Fruit fly (Drosophila melanogaster): ENCODE data around the gene RIOK1.

The RIOK1 gene

DNA sequence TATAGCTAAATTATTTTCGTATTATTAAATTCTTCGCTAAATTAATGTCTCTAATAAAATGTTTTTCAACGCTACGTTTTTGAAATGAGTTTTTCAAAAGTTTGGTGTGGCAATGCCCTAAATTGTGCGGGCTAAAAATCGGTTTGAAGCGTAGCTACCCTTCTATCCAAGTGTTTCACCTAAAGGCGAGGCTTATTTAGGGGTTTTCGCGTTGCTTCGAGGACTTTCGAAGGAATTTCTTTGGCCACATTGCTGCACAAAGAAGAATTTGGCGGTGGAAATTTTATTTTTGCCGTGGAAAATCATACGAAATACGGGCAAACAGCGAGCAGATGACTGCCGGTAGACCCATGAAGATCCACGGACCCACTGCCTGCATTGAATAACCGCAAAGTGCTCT, 33.5 kb upstream of the RIOK1 start, which contains the start of gene TfIIEalpha (continued):
- TF ChIP-seq CG18476 (GFP tag; optimal IDR thresholded peaks at IDR 0.05) (no peak), so (GFP tag; IDR thresholded peaks at IDR 0.05) (no peak), zf30C (GFP tag; optimal IDR thresholded peaks at IDR 0.05) (no peak), NK7.1 (GFP tag; optimal IDR thresholded peaks at IDR 0.05) (no peak), chif (GFP tag; optimal IDR thresholded peaks at IDR 0.05) (no peak), CG16813 (GFP tag; IDR thresholded peaks at IDR 0.05; ENCODE audit: partially characterized antibody) (no peak; the same call in 2 of the 3 replicates), insv (GFP tag; optimal IDR thresholded peaks at IDR 0.05) (peak in 1 of 2 experiments; percentile 4), CG31388 (GFP tag; optimal IDR thresholded peaks at IDR 0.05) (no peak), crol (GFP tag; IDR thresholded peaks at IDR 0.05) (no peak), CG14965 (GFP tag; optimal IDR thresholded peaks at IDR 0.05; ENCODE audit: borderline replicate concordance) (no peak), CG3995 (GFP tag; optimal IDR thresholded peaks at IDR 0.05) (no peak), Fer2 (tag; optimal IDR thresholded peaks at IDR 0.05) (no peak), CG11696 (GFP tag; IDR thresholded peaks at IDR 0.05) (no peak), Antp (GFP tag; optimal IDR thresholded peaks at IDR 0.05) (no peak), CHES-1-like (GFP tag; optimal IDR thresholded peaks at IDR 0.05) (no peak), eve (GFP tag; optimal IDR thresholded peaks at IDR 0.05) (no peak), CG7839 (tag; optimal IDR thresholded peaks at IDR 0.05) (no peak), yki (optimal IDR thresholded peaks at IDR 0.05) (no peak), CG10209 (GFP tag; optimal IDR thresholded peaks at IDR 0.05) (no peak), CG1603 (tag; optimal IDR thresholded peaks at IDR 0.05) (peak; percentile 77), jing (GFP tag; optimal IDR thresholded peaks at IDR 0.05) (no peak), unpg (GFP tag; optimal IDR thresholded peaks at IDR 0.05) (no peak), zen2 (GFP tag; IDR thresholded peaks at IDR 0.05; ENCODE audit: partially characterized antibody) (no peak), HHEX (GFP tag; optimal IDR thresholded peaks at IDR 0.05) (no peak), Tbp (GFP tag; optimal IDR thresholded peaks at IDR 0.05) (no peak), caup (GFP tag; optimal IDR thresholded peaks at IDR 0.05; ENCODE audit: severe bottlenecking) (no peak), her (GFP tag; optimal IDR thresholded peaks at IDR 0.05) (no peak), mam (GFP tag; optimal IDR thresholded peaks at IDR 0.05) (peak; percentile 22), Hmr (GFP tag; optimal IDR thresholded peaks at IDR 0.05) (peak; percentile 62), crc (GFP tag; optimal IDR thresholded peaks at IDR 0.05) (no peak), CG12104 (GFP tag; optimal IDR thresholded peaks at IDR 0.05) (no peak), CG30431 (GFP tag; optimal IDR thresholded peaks at IDR 0.05) (no peak), sr (GFP tag; IDR thresholded peaks at IDR 0.05) (no peak), CG17802 (tag; optimal IDR thresholded peaks at IDR 0.05) (no peak), CG3163 (GFP tag; optimal IDR thresholded peaks at IDR 0.05) (no peak), dm (GFP tag; optimal IDR thresholded peaks at IDR 0.05) (no peak), ara (GFP tag; IDR thresholded peaks at IDR 0.05) (no peak), CG6765 (GFP tag; optimal IDR thresholded peaks at IDR 0.05) (no peak), Dfd (GFP tag; optimal IDR thresholded peaks at IDR 0.05) (no peak), CG8944 (GFP tag; optimal IDR thresholded peaks at IDR 0.05) (no peak), sens-2 (GFP tag; IDR thresholded peaks at IDR 0.05) (no peak), knrl (GFP tag; IDR thresholded peaks at IDR 0.05; ENCODE audit: partially characterized antibody) (peak; percentile 34; the same call in 1 of the 3 replicates), CG8359 (GFP tag; optimal IDR thresholded peaks at IDR 0.05; ENCODE audit: borderline replicate concordance) (no peak), CG11560 (tag; IDR thresholded peaks at IDR 0.05) (peak; percentile 45; the same call in 1 of the 3 replicates), gro (GFP tag; optimal IDR thresholded peaks at IDR 0.05) (peak; percentile 46), stwl (tag; optimal IDR thresholded peaks at IDR 0.05) (peak; percentile 68), D19B (GFP tag; optimal IDR thresholded peaks at IDR 0.05) (no peak), sima (GFP tag; optimal IDR thresholded peaks at IDR 0.05) (no peak), nmo (GFP tag; optimal IDR thresholded peaks at IDR 0.05) (peak; percentile 57), CG3065 (GFP tag; optimal IDR thresholded peaks at IDR 0.05) (no peak), CG14710 (tag; optimal IDR thresholded peaks at IDR 0.05) (peak; percentile 38), CG17612 (GFP tag; IDR thresholded peaks at IDR 0.05) (no peak)
